Fruit fly (Drosophila melanogaster): ENCODE measurements around the gene CG13403.

dm6 chrX:14172524-14172923, 19.3 kb downstream of the CG13403 start, which contains the start of gene betaNACtes1:
- TF ChIP-seq CG7045 (GFP tag; optimal IDR thresholded peaks at IDR 0.05), result no peak
- TF ChIP-seq kay (GFP tag; ENCODE audit: borderline replicate concordance), result no peak
- TF ChIP-seq toe (GFP tag; optimal IDR thresholded peaks at IDR 0.05), result no peak
- no peak for TF ChIP-seq bab1 (GFP tag; optimal IDR thresholded peaks at IDR 0.05)
- TF ChIP-seq CG7101 (tag; optimal IDR thresholded peaks at IDR 0.05), result no peak
- TF ChIP-seq Crg-1 (GFP tag; optimal IDR thresholded peaks at IDR 0.05), result no peak
- TF ChIP-seq ovo (GFP tag; optimal IDR thresholded peaks at IDR 0.05), result no peak
- no peak for TF ChIP-seq pad (GFP tag; optimal IDR thresholded peaks at IDR 0.05)
- TF ChIP-seq Hr96 (GFP tag; optimal IDR thresholded peaks at IDR 0.05), result no peak

Data from whole organism, adult.